Fruit fly (Drosophila melanogaster) whole organism, embryonic: Measurements from ENCODE around the gene mus302.

Source experiments
- Ada2b ChIP-seq: fragments of 200-800 bp; sonication (Bioruptor generic); IDR thresholded peaks from 2 replicates; pipeline ENCODE4 v1.3.6; 2022; ENCODE audit warnings: missing biosample characterization, missing genetic modification characterization
- Antp ChIP-seq: fragments of 200-800 bp; sonication (Bioruptor generic); optimal IDR thresholded peaks from 3 replicates; lab custom pipeline; 2016; ENCODE audit warnings: missing biosample characterization, missing genetic modification characterization
- B-H1 ChIP-seq: fragments of 200-800 bp; sonication (Bioruptor generic); IDR thresholded peaks from 3 replicates; pipeline ENCODE4 v1.3.6; 2022; ENCODE audit warnings: missing biosample characterization, missing genetic modification characterization
- CG10209 ChIP-seq: fragments of 200-800 bp; sonication (Bioruptor generic); optimal IDR thresholded peaks from 3 replicates; lab custom pipeline; 2017; ENCODE audit warnings: missing biosample characterization, mild to moderate bottlenecking, missing genetic modification characterization, missing genetic modification reagents
- CG11560 ChIP-seq: fragments of 200-800 bp; sonication (Bioruptor generic); IDR thresholded peaks from 3 replicates; pipeline ENCODE4 v1.3.6; 2022; ENCODE audit warnings: missing biosample characterization, missing genetic modification characterization
- CG12071 ChIP-seq: fragments of 200-800 bp; sonication (Bioruptor generic); optimal IDR thresholded peaks from 3 replicates; lab custom pipeline; 2018; ENCODE audit warnings: missing biosample characterization, mild to moderate bottlenecking, missing genetic modification characterization
- CG12744 ChIP-seq: fragments of 200-800 bp; sonication (Bioruptor generic); optimal IDR thresholded peaks from 2 replicates; lab custom pipeline; 2016; ENCODE audit warnings: missing biosample characterization, missing genetic modification characterization
- CG12942 ChIP-seq: fragments of 200-800 bp; sonication (Bioruptor generic); optimal IDR thresholded peaks from 3 replicates; lab custom pipeline; 2016; ENCODE audit warnings: missing biosample characterization, missing genetic modification characterization
- CG13287 ChIP-seq: fragments of 200-800 bp; sonication (Bioruptor generic); IDR thresholded peaks from 2 replicates; pipeline ENCODE4 v1.3.6; 2022; ENCODE audit warnings: missing biosample characterization, missing genetic modification characterization; ENCODE audit not compliant: partially characterized antibody
- CG14710 ChIP-seq: fragments of 200-800 bp; sonication (Bioruptor generic); optimal IDR thresholded peaks from 3 replicates; lab custom pipeline; 2019; ENCODE audit warnings: missing biosample characterization, mild to moderate bottlenecking, missing genetic modification characterization, moderate library complexity
- CG14860 ChIP-seq: fragments of 200-800 bp; sonication (Bioruptor generic); IDR thresholded peaks from 3 replicates; pipeline ENCODE4 v1.3.6; 2022; ENCODE audit warnings: missing biosample characterization, missing genetic modification characterization; ENCODE audit not compliant: partially characterized antibody
- CG15601 ChIP-seq: fragments of 200-800 bp; sonication (Bioruptor generic); optimal IDR thresholded peaks from 3 replicates; lab custom pipeline; 2019; ENCODE audit warnings: missing biosample characterization, mild to moderate bottlenecking, missing genetic modification characterization, moderate library complexity
- CG1602 ChIP-seq: fragments of 200-800 bp; sonication (Bioruptor generic); optimal IDR thresholded peaks from 3 replicates; lab custom pipeline; 2016; ENCODE audit warnings: missing biosample characterization, missing genetic modification characterization
- CG17568 ChIP-seq: fragments of 200-800 bp; sonication (Bioruptor generic); optimal IDR thresholded peaks from 2 replicates; lab custom pipeline; 2018; ENCODE audit warnings: missing biosample characterization, mild to moderate bottlenecking, missing genetic modification characterization, moderate library complexity
- CG30020 ChIP-seq: fragments of 200-800 bp; optimal IDR thresholded peaks from 2 replicates; lab custom pipeline; 2019; ENCODE audit warnings: missing biosample characterization, mild to moderate bottlenecking, missing genetic modification characterization, moderate library complexity
- CG5180 ChIP-seq: fragments of 200-800 bp; sonication (Bioruptor generic); optimal IDR thresholded peaks from 3 replicates; lab custom pipeline; 2017; ENCODE audit warnings: missing biosample characterization, missing genetic modification characterization, mild to moderate bottlenecking, moderate library complexity, missing genetic modification reagents
- CG6175 ChIP-seq: fragments of 200-800 bp; sonication (Bioruptor generic); IDR thresholded peaks from 3 replicates; pipeline ENCODE4 v1.3.6; 2022; ENCODE audit warnings: missing biosample characterization, missing genetic modification characterization
- CG6813 ChIP-seq: fragments of 200-800 bp; sonication (Bioruptor generic); optimal IDR thresholded peaks from 2 replicates; lab custom pipeline; 2017; ENCODE audit warnings: missing biosample characterization, missing genetic modification characterization, mild to moderate bottlenecking, moderate library complexity, missing genetic modification reagents
- CG7556 ChIP-seq: fragments of 200-800 bp; sonication (Bioruptor generic); optimal IDR thresholded peaks from 2 replicates; lab custom pipeline; 2017; ENCODE audit warnings: missing biosample characterization, mild to moderate bottlenecking, missing genetic modification characterization
- CG7839 ChIP-seq: fragments of 200-800 bp; sonication (Bioruptor generic); optimal IDR thresholded peaks from 3 replicates; lab custom pipeline; 2018; ENCODE audit warnings: missing biosample characterization, mild to moderate bottlenecking, missing genetic modification characterization, moderate library complexity
- CG8359 ChIP-seq: fragments of 200-800 bp; sonication (Bioruptor generic); optimal IDR thresholded peaks from 2 replicates; lab custom pipeline; 2017; ENCODE audit warnings: missing biosample characterization, mild to moderate bottlenecking, missing genetic modification characterization, borderline replicate concordance
- CG8478 ChIP-seq: fragments of >200 bp; optimal IDR thresholded peaks from 2 replicates; lab custom pipeline; 2018
- D19A ChIP-seq: fragments of 200-800 bp; optimal IDR thresholded peaks from 3 replicates; lab custom pipeline; 2019; ENCODE audit warnings: missing biosample characterization, mild to moderate bottlenecking, missing genetic modification characterization, moderate library complexity
- Dfd ChIP-seq, 2 experiments: fragments of >200 bp; optimal IDR thresholded peaks; 2 replicates each; lab custom pipeline; 2017; ENCODE audit warnings: missing biosample characterization in 2 of 2, missing genetic modification characterization in 2 of 2
- E2f2 ChIP-seq: fragments of 200-800 bp; sonication (Bioruptor generic); IDR thresholded peaks from 2 replicates; pipeline ENCODE4 v1.3.6; 2022; ENCODE audit warnings: missing biosample characterization, missing genetic modification characterization
- H15 ChIP-seq: fragments of 200-800 bp; sonication (Bioruptor generic); IDR thresholded peaks from 3 replicates; pipeline ENCODE4 v1.3.6; 2022; ENCODE audit warnings: missing biosample characterization, missing genetic modification characterization
- NFAT ChIP-seq: fragments of 200-800 bp; sonication (Bioruptor generic); IDR thresholded peaks from 2 replicates; pipeline ENCODE4 v1.3.6; 2022; ENCODE audit warnings: missing biosample characterization, missing genetic modification characterization
- Sox100B ChIP-seq: fragments of 200-800 bp; sonication (Bioruptor generic); optimal IDR thresholded peaks from 3 replicates; lab custom pipeline; 2018; ENCODE audit warnings: missing biosample characterization, mild to moderate bottlenecking, missing genetic modification characterization
- Sry-δ ChIP-seq: fragments of 200-800 bp; sonication (Bioruptor generic); optimal IDR thresholded peaks from 2 replicates; lab custom pipeline; 2016; ENCODE audit warnings: missing biosample characterization, missing genetic modification characterization
- ac ChIP-seq: fragments of 200-800 bp; sonication (Bioruptor generic); optimal IDR thresholded peaks from 3 replicates; lab custom pipeline; 2017; ENCODE audit warnings: missing biosample characterization, mild to moderate bottlenecking, missing genetic modification characterization
- cato ChIP-seq: fragments of 200-800 bp; sonication (Bioruptor generic); optimal IDR thresholded peaks from 2 replicates; lab custom pipeline; 2016; ENCODE audit warnings: missing biosample characterization, missing genetic modification characterization, borderline replicate concordance
- corto ChIP-seq: fragments of 200-800 bp; sonication (Bioruptor generic); optimal IDR thresholded peaks from 2 replicates; lab custom pipeline; 2016; ENCODE audit warnings: missing biosample characterization, mild to moderate bottlenecking, missing genetic modification characterization, moderate library complexity
- da ChIP-seq: fragments of 200-800 bp; sonication (Bioruptor generic); optimal IDR thresholded peaks from 2 replicates; lab custom pipeline; 2016; ENCODE audit warnings: missing biosample characterization, missing genetic modification characterization
- dmrt11E ChIP-seq: fragments of 200-800 bp; sonication (Bioruptor generic); optimal IDR thresholded peaks from 3 replicates; lab custom pipeline; 2018; ENCODE audit warnings: missing biosample characterization, mild to moderate bottlenecking, missing genetic modification characterization, moderate library complexity
- eve ChIP-seq, 2 experiments: fragments of >200 bp; optimal IDR thresholded peaks; 2 replicates each; lab custom pipeline; 2017; ENCODE audit warnings: missing biosample characterization in 2 of 2, missing genetic modification characterization in 2 of 2
- gcm ChIP-seq: fragments of 200-800 bp; sonication (Bioruptor generic); optimal IDR thresholded peaks from 2 replicates; lab custom pipeline; 2019; ENCODE audit warnings: missing biosample characterization, mild to moderate bottlenecking, missing genetic modification characterization, moderate library complexity
- ham ChIP-seq: fragments of 200-800 bp; sonication (Bioruptor generic); IDR thresholded peaks from 2 replicates; pipeline ENCODE4 v1.3.6; 2022; ENCODE audit warnings: missing biosample characterization, missing genetic modification characterization
- oc ChIP-seq: fragments of 200-800 bp; sonication (Bioruptor generic); optimal IDR thresholded peaks from 2 replicates; lab custom pipeline; 2018; ENCODE audit warnings: missing biosample characterization, mild to moderate bottlenecking, missing genetic modification characterization, moderate library complexity
- pb ChIP-seq: fragments of 200-800 bp; sonication (Bioruptor generic); optimal IDR thresholded peaks from 3 replicates; lab custom pipeline; 2016; ENCODE audit warnings: missing biosample characterization, missing genetic modification characterization
- pnt ChIP-seq: fragments of 200-800 bp; sonication (Bioruptor generic); optimal IDR thresholded peaks from 3 replicates; lab custom pipeline; 2016; ENCODE audit warnings: missing biosample characterization, missing genetic modification characterization
- pros ChIP-seq: fragments of 200-800 bp; sonication (Bioruptor generic); optimal IDR thresholded peaks from 3 replicates; lab custom pipeline; 2019; ENCODE audit warnings: missing biosample characterization, mild to moderate bottlenecking, missing genetic modification characterization, moderate library complexity
- run ChIP-seq: fragments of 200-800 bp; sonication (Bioruptor generic); optimal IDR thresholded peaks from 3 replicates; lab custom pipeline; 2018; ENCODE audit warnings: missing biosample characterization, mild to moderate bottlenecking, missing genetic modification characterization
- salm ChIP-seq: fragments of 200-800 bp; sonication (Bioruptor generic); optimal IDR thresholded peaks from 2 replicates; lab custom pipeline; 2018; ENCODE audit warnings: missing biosample characterization, mild to moderate bottlenecking, missing genetic modification characterization
- schlank ChIP-seq: fragments of 200-800 bp; sonication (Bioruptor generic); optimal IDR thresholded peaks from 2 replicates; lab custom pipeline; 2018; ENCODE audit warnings: missing biosample characterization, mild to moderate bottlenecking, missing genetic modification characterization
- sna ChIP-seq: fragments of 200-800 bp; sonication (Bioruptor generic); IDR thresholded peaks from 2 replicates; pipeline ENCODE4 v1.3.6; 2022; ENCODE audit warnings: missing biosample characterization, missing genetic modification characterization; ENCODE audit not compliant: partially characterized antibody
- sqz ChIP-seq: fragments of 200-800 bp; sonication (Bioruptor generic); optimal IDR thresholded peaks from 3 replicates; lab custom pipeline; 2018; ENCODE audit warnings: missing biosample characterization, mild to moderate bottlenecking, missing genetic modification characterization
- sug ChIP-seq: fragments of 200-800 bp; optimal IDR thresholded peaks from 2 replicates; lab custom pipeline; 2019; ENCODE audit warnings: missing biosample characterization, mild to moderate bottlenecking, missing genetic modification characterization, moderate library complexity
- unc-4 ChIP-seq: fragments of 200-800 bp; sonication (Bioruptor generic); IDR thresholded peaks from 2 replicates; pipeline ENCODE4 v1.3.6; 2022; ENCODE audit warnings: missing biosample characterization, missing genetic modification characterization; ENCODE audit not compliant: partially characterized antibody
- usp ChIP-seq: fragments of >200 bp; optimal IDR thresholded peaks from 2 replicates; lab custom pipeline; 2017; ENCODE audit warnings: missing biosample characterization, missing genetic modification characterization
- wek ChIP-seq: fragments of 200-800 bp; sonication (Bioruptor generic); optimal IDR thresholded peaks from 3 replicates; lab custom pipeline; 2018; ENCODE audit warnings: missing biosample characterization, mild to moderate bottlenecking, missing genetic modification characterization, moderate library complexity

mus302 gene

dm6 chr3L:16746586-16747383 is 32.8 kb downstream of the mus302 start (continued):
- TF ChIP-seq B-H1 (GFP tag; lab: Robert Waterston, UW) (no peak), corto (GFP tag; lab: Kevin White, UChicago) (no peak), CG7556 (GFP tag; lab: Kevin White, UChicago) (peak; percentile 2), CG14860 (GFP tag; lab: Robert Waterston, UW) (no peak), run (no peak), CG6813 (GFP tag; lab: Kevin White, UChicago) (no peak), Sox100B (peak; percentile 30), D19A (tag; lab: Kevin White, UChicago) (peak; percentile 6), CG12744 (no peak), eve (GFP tag; optimal IDR thresholded peaks at IDR 0.05; lab: Kevin White, UChicago) (no peak), CG6175 (GFP tag; lab: Robert Waterston, UW) (no peak), sna (GFP tag; lab: Robert Waterston, UW) (no peak), oc (tag; lab: Kevin White, UChicago) (no peak), CG1602 (GFP tag; lab: Kevin White, UChicago) (no peak), dmrt11E (tag; lab: Kevin White, UChicago) (peak; percentile 24), CG5180 (no peak), CG30020 (tag; lab: Kevin White, UChicago) (no peak), CG12942 (GFP tag; lab: Kevin White, UChicago) (no peak), CG12071 (GFP tag; lab: Kevin White, UChicago) (no peak), Ada2b (GFP tag; lab: Robert Waterston, UW) (no peak), CG15601 (tag; lab: Kevin White, UChicago) (peak; percentile 2), Sry-δ (GFP tag; lab: Kevin White, UChicago) (no peak), ham (GFP tag; lab: Robert Waterston, UW) (no peak), CG13287 (GFP tag; lab: Robert Waterston, UW) (no peak), pros (GFP tag; lab: Kevin White, UChicago) (peak; percentile 59), Antp (GFP tag; lab: Kevin White, UChicago) (no peak), pnt (no peak), CG8359 (no peak), NFAT (GFP tag; lab: Robert Waterston, UW) (no peak), da (GFP tag; lab: Kevin White, UChicago) (no peak), sqz (no peak), CG7839 (tag; lab: Kevin White, UChicago) (no peak), E2f2 (GFP tag; lab: Robert Waterston, UW) (no peak), H15 (GFP tag; lab: Robert Waterston, UW) (no peak), Dfd (GFP tag; optimal IDR thresholded peaks at IDR 0.05; lab: Kevin White, UChicago) (no peak), cato (GFP tag; lab: Kevin White, UChicago) (no peak), CG14710 (tag; lab: Kevin White, UChicago) (peak; percentile 9), CG8478 (lab: Kevin White, UChicago) (no peak), sug (tag; lab: Kevin White, UChicago) (no peak), ac (GFP tag; lab: Kevin White, UChicago) (no peak), unc-4 (GFP tag; lab: Robert Waterston, UW) (no peak), usp (GFP tag; lab: Kevin White, UChicago) (no peak), pb (GFP tag; lab: Kevin White, UChicago) (no peak), wek (GFP tag; lab: Kevin White, UChicago) (no peak), salm (tag; lab: Kevin White, UChicago) (no peak), schlank (tag; lab: Kevin White, UChicago) (no peak), gcm (GFP tag; lab: Kevin White, UChicago) (no peak), CG11560 (tag; lab: Robert Waterston, UW) (no peak), CG10209 (no peak), CG17568 (GFP tag; lab: Kevin White, UChicago) (no peak)
